Worm (Caenorhabditis elegans): Measurements from ENCODE around the gene rnr-2.

- TF ChIP-seq ztf-29 (GFP tag; IDR thresholded peaks at IDR 0.05) (no peak), flt-1 (GFP tag; IDR thresholded peaks at IDR 0.05) (no peak), T22C8.4 (GFP tag; IDR thresholded peaks at IDR 0.05) (no peak), med-1 (GFP tag; optimal IDR thresholded peaks at IDR 0.05; ENCODE audit: insufficient read depth) (no peak), ztf-23 (GFP tag; IDR thresholded peaks at IDR 0.05) (no peak)
Observed at ce11 chrIII:4103171-4103570, 8.4 kb upstream of the rnr-2 start.
